Worm (Caenorhabditis elegans) whole organism, late embryonic: Measurements from ENCODE around the gene R148.8.

Source experiments
- C38D4.7 ChIP-seq: fragments of 200-800 bp; sonication (Bioruptor generic); optimal IDR thresholded peaks from 2 replicates; lab custom pipeline; 2018; ENCODE audit warnings: mild to moderate bottlenecking, missing genetic modification characterization, moderate library complexity, missing compliant biosample characterization
- K09A11.1 ChIP-seq: sonication (generic microtip); optimal IDR thresholded peaks from 2 replicates; lab custom pipeline; 2017; ENCODE audit warnings: antibody characterized with exemption, mild to moderate bottlenecking, missing genetic modification characterization, missing compliant biosample characterization; ENCODE audit not compliant: insufficient read depth
- T23F11.4 ChIP-seq: fragments of 200-800 bp; sonication (Bioruptor generic); optimal IDR thresholded peaks from 2 replicates; lab custom pipeline; 2018; ENCODE audit warnings: mild to moderate bottlenecking, missing genetic modification characterization, missing compliant biosample characterization
- Y22D7AL.16 ChIP-seq: sonication (generic microtip); optimal IDR thresholded peaks from 2 replicates; lab custom pipeline; 2016; ENCODE audit warnings: missing genetic modification characterization, missing compliant biosample characterization
- ahr-1 ChIP-seq: sonication (generic microtip); optimal IDR thresholded peaks from 2 replicates; lab custom pipeline; 2016; ENCODE audit warnings: missing genetic modification characterization, missing compliant biosample characterization
- ceh-14 ChIP-seq: sonication (generic microtip); optimal IDR thresholded peaks from 2 replicates; lab custom pipeline; 2016; ENCODE audit warnings: missing genotype, missing genetic modification characterization, missing compliant biosample characterization
- ceh-19 ChIP-seq: fragments of 200-800 bp; sonication (Bioruptor generic); optimal IDR thresholded peaks from 2 replicates; lab custom pipeline; 2018; ENCODE audit warnings: mild to moderate bottlenecking, missing genetic modification characterization, missing compliant biosample characterization
- ceh-2 ChIP-seq: sonication (generic microtip); optimal IDR thresholded peaks from 2 replicates; lab custom pipeline; 2016; ENCODE audit warnings: missing genotype, missing genetic modification characterization, missing compliant biosample characterization
- ceh-22 ChIP-seq: sonication (generic microtip); optimal IDR thresholded peaks from 2 replicates; lab custom pipeline; 2017; ENCODE audit warnings: missing biosample characterization, missing genetic modification characterization
- ceh-24 ChIP-seq: sonication (generic microtip); optimal IDR thresholded peaks from 2 replicates; lab custom pipeline; 2016; ENCODE audit warnings: mild to moderate bottlenecking, missing genetic modification characterization, missing compliant biosample characterization
- ceh-30 ChIP-seq: fragments of 150-350 bp; optimal IDR thresholded peaks from 2 replicates; lab custom pipeline; 2014; ENCODE audit warnings: missing biosample characterization, missing genetic modification characterization
- ceh-34 ChIP-seq: sonication (generic microtip); optimal IDR thresholded peaks from 2 replicates; lab custom pipeline; 2016; ENCODE audit warnings: mild to moderate bottlenecking, missing genetic modification characterization, missing compliant biosample characterization
- ceh-6 ChIP-seq: fragments of 200-800 bp; sonication (Bioruptor generic); optimal IDR thresholded peaks from 2 replicates; lab custom pipeline; 2018; ENCODE audit warnings: mild to moderate bottlenecking, missing genetic modification characterization, missing compliant biosample characterization
- ceh-9 ChIP-seq: sonication (generic microtip); optimal IDR thresholded peaks from 2 replicates; lab custom pipeline; 2016; ENCODE audit warnings: mild to moderate bottlenecking, missing genetic modification characterization, inconsistent platforms, missing compliant biosample characterization
- che-1 ChIP-seq: sonication (generic microtip); optimal IDR thresholded peaks from 2 replicates; lab custom pipeline; 2016; ENCODE audit warnings: mild to moderate bottlenecking, missing genetic modification characterization, missing compliant biosample characterization
- dve-1 ChIP-seq: sonication (generic microtip); optimal IDR thresholded peaks from 2 replicates; lab custom pipeline; 2017; ENCODE audit warnings: antibody characterized with exemption, mild to moderate bottlenecking, missing genetic modification characterization, missing compliant biosample characterization
- elt-2 ChIP-seq: sonication (generic microtip); optimal IDR thresholded peaks from 2 replicates; lab custom pipeline; 2016; ENCODE audit warnings: missing genetic modification reagents, missing genetic modification characterization, missing compliant biosample characterization
- elt-4 ChIP-seq: sonication (generic microtip); optimal IDR thresholded peaks from 2 replicates; lab custom pipeline; 2016; ENCODE audit warnings: missing genetic modification characterization, missing compliant biosample characterization
- ets-4 ChIP-seq: sonication (generic microtip); optimal IDR thresholded peaks from 2 replicates; lab custom pipeline; 2016; ENCODE audit warnings: missing genetic modification characterization, missing compliant biosample characterization
- fax-1 ChIP-seq: sonication (generic microtip); optimal IDR thresholded peaks from 2 replicates; lab custom pipeline; 2016; ENCODE audit warnings: missing genotype, missing genetic modification characterization, missing compliant biosample characterization
- fkh-10 ChIP-seq: fragments of 150-350 bp; optimal IDR thresholded peaks from 2 replicates; lab custom pipeline; 2014; ENCODE audit warnings: missing biosample characterization, missing genetic modification reagents, missing genetic modification characterization
- gmeb-2 ChIP-seq: sonication (generic microtip); optimal IDR thresholded peaks from 2 replicates; lab custom pipeline; 2016; ENCODE audit warnings: missing genetic modification characterization, inconsistent platforms, missing compliant biosample characterization
- hlh-13 ChIP-seq: fragments of 200-800 bp; sonication (Bioruptor generic); optimal IDR thresholded peaks from 2 replicates; lab custom pipeline; 2018; ENCODE audit warnings: mild to moderate bottlenecking, missing genetic modification characterization, missing compliant biosample characterization
- hlh-15 ChIP-seq: sonication (generic microtip); optimal IDR thresholded peaks from 2 replicates; lab custom pipeline; 2016; ENCODE audit warnings: missing genetic modification characterization, missing compliant biosample characterization
- hlh-6 ChIP-seq: sonication (generic microtip); optimal IDR thresholded peaks from 2 replicates; lab custom pipeline; 2016; ENCODE audit warnings: missing genotype, missing genetic modification characterization, missing compliant biosample characterization
- lin-11 ChIP-seq: fragments of 200-800 bp; sonication (Bioruptor generic); optimal IDR thresholded peaks from 2 replicates; lab custom pipeline; 2018; ENCODE audit warnings: mild to moderate bottlenecking, missing genetic modification characterization, missing compliant biosample characterization
- madf-2 ChIP-seq: sonication (generic microtip); optimal IDR thresholded peaks from 2 replicates; lab custom pipeline; 2017; ENCODE audit warnings: missing genetic modification characterization, missing compliant biosample characterization
- mec-3 ChIP-seq: sonication (generic microtip); optimal IDR thresholded peaks from 2 replicates; lab custom pipeline; 2016; ENCODE audit warnings: borderline replicate concordance, missing genetic modification characterization, missing compliant biosample characterization
- nfya-1 ChIP-seq: sonication (generic microtip); optimal IDR thresholded peaks from 2 replicates; lab custom pipeline; 2017; ENCODE audit warnings: missing genetic modification characterization, mild to moderate bottlenecking, missing compliant biosample characterization, antibody characterized with exemption, moderate library complexity
- nhr-11 ChIP-seq: fragments of 150-350 bp; optimal IDR thresholded peaks from 2 replicates; lab custom pipeline; 2014; ENCODE audit warnings: missing biosample characterization, missing genetic modification characterization
- odd-2 ChIP-seq: sonication (generic microtip); optimal IDR thresholded peaks from 2 replicates; lab custom pipeline; 2017; ENCODE audit warnings: antibody characterized with exemption, mild to moderate bottlenecking, missing genetic modification characterization, missing compliant biosample characterization
- pat-9 ChIP-seq: fragments of 200-800 bp; sonication (Bioruptor generic); optimal IDR thresholded peaks from 2 replicates; lab custom pipeline; 2018; ENCODE audit warnings: mild to moderate bottlenecking, missing genetic modification characterization, moderate library complexity, missing compliant biosample characterization
- pha-4 ChIP-seq: fragments of 150-350 bp; optimal IDR thresholded peaks from 2 replicates; lab custom pipeline; 2018; ENCODE audit warnings: missing biosample characterization, missing genetic modification reagents, missing genetic modification characterization
- pqm-1 ChIP-seq: sonication (generic microtip); optimal IDR thresholded peaks from 2 replicates; lab custom pipeline; 2016; ENCODE audit warnings: missing genetic modification characterization, missing compliant biosample characterization
- ref-2 ChIP-seq: sonication (generic microtip); optimal IDR thresholded peaks from 2 replicates; lab custom pipeline; 2016; ENCODE audit warnings: missing genetic modification characterization, missing compliant biosample characterization
- rnt-1 ChIP-seq: sonication (generic microtip); optimal IDR thresholded peaks from 2 replicates; lab custom pipeline; 2016; ENCODE audit warnings: missing genetic modification characterization, missing compliant biosample characterization
- sdc-2 ChIP-seq: sonication (generic microtip); optimal IDR thresholded peaks from 2 replicates; lab custom pipeline; 2016; ENCODE audit warnings: missing genotype, missing genetic modification characterization, missing compliant biosample characterization
- syd-9 ChIP-seq: sonication (generic microtip); optimal IDR thresholded peaks from 2 replicates; lab custom pipeline; 2016; ENCODE audit warnings: mild to moderate bottlenecking, missing genetic modification characterization, moderate library complexity, missing compliant biosample characterization
- tbx-7 ChIP-seq: sonication (generic microtip); optimal IDR thresholded peaks from 2 replicates; lab custom pipeline; 2016; ENCODE audit warnings: missing genotype, missing genetic modification characterization, missing compliant biosample characterization
- ttx-3 ChIP-seq: sonication (generic microtip); optimal IDR thresholded peaks from 2 replicates; lab custom pipeline; 2016; ENCODE audit warnings: missing genetic modification reagents, missing genetic modification characterization, missing compliant biosample characterization
- unc-3 ChIP-seq, 2 experiments: fragments of 200-800 bp in 1 of 2; sonication (Bioruptor generic) in 1 of 2; sonication (generic microtip) in 1 of 2; conservative IDR thresholded peaks in 1 of 2; optimal IDR thresholded peaks in 1 of 2; 2 replicates each; pipeline versions ENCODE4 v1.3.6 to Lab custom; 2016 to 2022; ENCODE audit warnings: missing compliant biosample characterization in 2 of 2, missing genetic modification characterization in 2 of 2, missing genetic modification reagents in 1 of 2
- zip-5 ChIP-seq: sonication (generic microtip); optimal IDR thresholded peaks from 2 replicates; lab custom pipeline; 2016; ENCODE audit warnings: missing genetic modification characterization, missing compliant biosample characterization
- ztf-16 ChIP-seq: sonication (generic microtip); optimal IDR thresholded peaks from 2 replicates; lab custom pipeline; 2017; ENCODE audit warnings: missing genetic modification characterization, missing compliant biosample characterization

The R148.8 gene

DNA sequence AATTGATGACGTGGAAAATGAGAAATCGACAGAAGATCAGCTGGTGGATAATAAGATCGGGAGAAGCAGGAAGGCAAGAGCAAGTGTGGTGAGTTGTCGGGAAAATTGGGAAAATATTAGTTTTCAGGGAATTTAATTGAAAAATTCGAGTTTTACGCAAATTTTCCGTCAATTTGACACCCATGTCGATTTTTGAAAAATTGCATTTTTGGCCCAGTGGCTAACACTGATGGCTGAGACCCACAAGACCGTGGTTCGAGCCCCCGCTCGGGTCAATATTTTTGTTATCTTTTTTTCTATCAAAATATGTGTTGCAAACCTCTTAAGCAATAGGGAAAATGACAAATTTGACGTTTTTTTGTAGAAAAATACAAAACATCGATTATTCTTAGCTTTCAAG lies 2.7 kb upstream of the R148.8 start:
- TF ChIP-seq elt-4 (no peak), mec-3 (tag; lab: Kevin White, UChicago) (no peak), elt-2 (tag; lab: Kevin White, UChicago) (no peak), ahr-1 (no peak)

ce11 chrIII:3190660-3191059 lies 635 bp upstream of the R148.8 start:
- no peak for TF ChIP-seq pqm-1 (tag; lab: Kevin White, UChicago)
- no peak for TF ChIP-seq ceh-19 (GFP tag; lab: Kevin White, UChicago)
- no peak for TF ChIP-seq elt-4
- TF ChIP-seq che-1: no peak
- no peak for TF ChIP-seq dve-1 (tag; lab: Kevin White, UChicago)
- TF ChIP-seq nfya-1 (tag; lab: Kevin White, UChicago): no peak
- no peak for TF ChIP-seq gmeb-2
- no peak for TF ChIP-seq Y22D7AL.16 (tag; lab: Kevin White, UChicago)

DNA sequence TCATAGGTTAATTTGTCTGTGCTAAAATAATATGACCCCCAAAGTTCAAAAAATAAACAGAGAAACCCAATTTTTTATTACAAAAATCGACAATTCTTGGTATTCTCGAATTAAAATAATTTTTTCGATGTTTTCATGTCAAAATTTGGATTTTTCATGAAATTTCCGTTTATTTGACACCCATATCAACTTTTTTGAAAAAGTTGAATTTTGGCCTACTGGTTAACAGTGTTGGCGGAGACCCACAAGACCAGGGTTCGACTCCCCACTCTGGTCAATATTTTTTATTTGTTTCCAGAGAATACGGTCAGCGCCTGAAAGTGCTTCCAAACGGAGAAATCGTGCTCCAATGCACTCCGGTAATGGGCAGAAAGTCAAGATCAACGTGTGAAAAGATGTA lies 434 bp downstream of the R148.8 start:
- no peak for TF ChIP-seq hlh-6 (tag; lab: Kevin White, UChicago)
- no peak for TF ChIP-seq zip-5
- no peak for TF ChIP-seq ceh-22
- TF ChIP-seq nhr-11 (tag; lab: Kevin White, UChicago): no peak
- no peak for TF ChIP-seq pha-4 (tag; lab: Kevin White, UChicago)
- TF ChIP-seq fax-1 (tag; lab: Kevin White, UChicago): no peak
- no peak for TF ChIP-seq ceh-6 (GFP tag; lab: Kevin White, UChicago)
- TF ChIP-seq ztf-16 (tag; lab: Kevin White, UChicago): no peak
- no peak for TF ChIP-seq ceh-2 (tag; lab: Kevin White, UChicago)
- TF ChIP-seq hlh-13 (GFP tag; lab: Kevin White, UChicago): no peak
- no peak for TF ChIP-seq C38D4.7 (GFP tag; lab: Kevin White, UChicago)
- TF ChIP-seq pat-9 (tag; lab: Kevin White, UChicago): no peak
- no peak for TF ChIP-seq T23F11.4 (GFP tag; lab: Kevin White, UChicago)
- TF ChIP-seq lin-11 (tag; lab: Kevin White, UChicago): no peak
- no peak for TF ChIP-seq odd-2 (tag; lab: Kevin White, UChicago)
- TF ChIP-seq tbx-7 (tag; lab: Kevin White, UChicago): no peak
- TF ChIP-seq ceh-19 (GFP tag; lab: Kevin White, UChicago): no peak
- no peak for TF ChIP-seq sdc-2 (tag; lab: Kevin White, UChicago)

DNA sequence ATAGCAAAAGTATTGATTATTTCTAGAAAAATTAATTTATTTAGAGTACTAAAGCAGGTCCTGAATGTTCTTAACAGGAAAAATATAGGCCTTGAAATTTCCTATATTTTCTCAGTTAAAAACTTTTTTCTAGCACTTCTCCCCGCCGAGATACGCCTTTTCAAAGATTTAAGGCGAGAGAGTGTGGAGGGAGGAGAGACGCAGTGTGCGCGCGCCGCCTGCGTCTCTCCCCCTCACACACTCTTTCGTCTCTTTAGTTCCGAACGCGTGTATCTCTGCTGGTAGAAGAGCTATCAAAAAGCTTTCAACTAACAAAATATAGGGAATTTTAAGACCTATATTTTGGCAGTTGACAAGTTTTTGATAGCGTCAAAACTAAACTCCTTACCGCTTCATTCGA lies 6.6 kb downstream of the R148.8 start:
- TF ChIP-seq fax-1 (tag; lab: Kevin White, UChicago) (no peak), madf-2 (tag; lab: Kevin White, UChicago) (no peak), zip-5 (no peak), ztf-16 (tag; lab: Kevin White, UChicago) (no peak), mec-3 (tag; lab: Kevin White, UChicago) (no peak)

DNA sequence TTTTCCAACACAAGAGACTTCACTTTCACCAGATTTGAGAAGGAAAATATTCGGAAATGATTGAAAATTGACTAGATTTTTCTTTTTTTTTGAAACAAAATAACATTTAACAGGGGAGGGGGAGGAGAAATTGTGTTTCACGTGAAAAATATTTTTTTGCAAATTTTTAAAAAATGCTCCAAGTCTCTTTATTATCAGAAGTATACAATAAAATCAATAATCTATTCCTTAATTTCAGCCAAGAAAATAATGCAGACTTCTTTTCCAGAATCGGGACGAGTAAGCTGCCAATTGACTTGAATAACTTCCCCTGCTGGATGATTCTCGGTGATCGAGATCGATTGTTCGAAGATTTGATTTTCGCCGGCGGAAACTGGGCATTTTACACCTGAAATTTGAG lies 7.0 kb downstream of the R148.8 start, which contains the start of gene R148.7:
R148.7 (minus strand) TSS at position 101 of the 400 bp plus-strand sequence.
- no peak for TF ChIP-seq ets-4 (tag; lab: Kevin White, UChicago)
- TF ChIP-seq syd-9 (tag; lab: Kevin White, UChicago): no peak
- no peak for TF ChIP-seq rnt-1 (tag; lab: Kevin White, UChicago)
- no peak for TF ChIP-seq ttx-3
- no peak for TF ChIP-seq ref-2 (tag; lab: Kevin White, UChicago)
- no peak for TF ChIP-seq ceh-34 (tag; lab: Kevin White, UChicago)
- no peak for TF ChIP-seq ceh-30 (tag; lab: Kevin White, UChicago)
- no peak for TF ChIP-seq fkh-10
- no peak for TF ChIP-seq ahr-1
- no peak for TF ChIP-seq K09A11.1 (tag; lab: Kevin White, UChicago)
- TF ChIP-seq unc-3 (GFP tag; conservative IDR thresholded peaks at IDR 0.05; lab: Robert Waterston, UW): no peak
- no peak for TF ChIP-seq unc-3 (tag; optimal IDR thresholded peaks at IDR 0.05; lab: Kevin White, UChicago)
- TF ChIP-seq ceh-9 (tag; lab: Kevin White, UChicago): no peak
- no peak for TF ChIP-seq dve-1 (tag; lab: Kevin White, UChicago)
- TF ChIP-seq hlh-15: no peak
- no peak for TF ChIP-seq ceh-24 (tag; lab: Kevin White, UChicago)
- TF ChIP-seq hlh-13 (GFP tag; lab: Kevin White, UChicago): no peak
- no peak for TF ChIP-seq ceh-14 (tag; lab: Kevin White, UChicago)
- TF ChIP-seq ceh-2 (tag; lab: Kevin White, UChicago): no peak
- TF ChIP-seq odd-2 (tag; lab: Kevin White, UChicago): no peak
